Worm (Caenorhabditis elegans): ENCODE data around the gene Y39A1A.18.

Y39A1A.18 gene

ce11 chrIII:10691019-10691418 lies 3.3 kb downstream of the Y39A1A.18 start, which contains the start of gene Y39A1A.17:
Gene Y39A1A.17, minus strand, starts transcription at chrIII:10691119.
- TF ChIP-seq nfya-1 (tag; optimal IDR thresholded peaks at IDR 0.05; ENCODE audit: insufficient read depth) (no peak), fos-1 (tag; optimal IDR thresholded peaks at IDR 0.05) (no peak)

ce11 chrIII:10689057-10689456 lies 5.2 kb downstream of the Y39A1A.18 start, which contains the start of gene Y39A1A.31:
Gene Y39A1A.31, minus strand, starts transcription at chrIII:10689157.
- no peak for TF ChIP-seq unc-62 (GFP tag; optimal IDR thresholded peaks at IDR 0.05)
- TF ChIP-seq snpc-4 (tag; optimal IDR thresholded peaks at IDR 0.05): no peak
- TF ChIP-seq fkh-10 (GFP tag; optimal IDR thresholded peaks at IDR 0.05): no peak
- no peak for TF ChIP-seq nhr-28 (tag; optimal IDR thresholded peaks at IDR 0.05)
- no peak for TF ChIP-seq nhr-43 (tag; optimal IDR thresholded peaks at IDR 0.05; ENCODE audit: poor library complexity, severe bottlenecking)
- no peak for TF ChIP-seq ztf-4 (tag; optimal IDR thresholded peaks at IDR 0.05)
- TF ChIP-seq zag-1 (tag; optimal IDR thresholded peaks at IDR 0.05): no peak
- no peak for TF ChIP-seq unc-39 (tag; optimal IDR thresholded peaks at IDR 0.05)
- TF ChIP-seq lsy-12 (tag; optimal IDR thresholded peaks at IDR 0.05): no peak
- no peak for TF ChIP-seq pqm-1 (tag; optimal IDR thresholded peaks at IDR 0.05)
- TF ChIP-seq lin-15B (tag; optimal IDR thresholded peaks at IDR 0.05): no peak
- TF ChIP-seq egl-27 (tag; optimal IDR thresholded peaks at IDR 0.05): no peak
- no peak for TF ChIP-seq nhr-237 (tag; optimal IDR thresholded peaks at IDR 0.05)
- TF ChIP-seq nhr-76 (tag; optimal IDR thresholded peaks at IDR 0.05): no peak
- no peak for TF ChIP-seq nhr-11 (tag; optimal IDR thresholded peaks at IDR 0.05)
- no peak for TF ChIP-seq jun-1 (tag; optimal IDR thresholded peaks at IDR 0.05)
- no peak for TF ChIP-seq mdl-1 (tag; optimal IDR thresholded peaks at IDR 0.05)

- no peak for TF ChIP-seq lin-15B (tag; optimal IDR thresholded peaks at IDR 0.05)
- TF ChIP-seq nhr-67 (tag; optimal IDR thresholded peaks at IDR 0.05): no peak
- TF ChIP-seq elt-3 (tag; optimal IDR thresholded peaks at IDR 0.05): no peak
- no peak for TF ChIP-seq daf-12 (tag; optimal IDR thresholded peaks at IDR 0.05)
- no peak for TF ChIP-seq fkh-10 (GFP tag; optimal IDR thresholded peaks at IDR 0.05)
- no peak for TF ChIP-seq ZK546.5 (tag; optimal IDR thresholded peaks at IDR 0.05)
- TF ChIP-seq lsy-12 (tag; optimal IDR thresholded peaks at IDR 0.05): no peak
- no peak for TF ChIP-seq nhr-237 (tag; optimal IDR thresholded peaks at IDR 0.05)
- TF ChIP-seq nhr-77 (tag; optimal IDR thresholded peaks at IDR 0.05): no peak
- no peak for TF ChIP-seq nhr-23 (tag; optimal IDR thresholded peaks at IDR 0.05)
- TF ChIP-seq nhr-25 (tag; optimal IDR thresholded peaks at IDR 0.05): no peak
- TF ChIP-seq nhr-43 (tag; optimal IDR thresholded peaks at IDR 0.05; ENCODE audit: poor library complexity, severe bottlenecking): no peak
- no peak for TF ChIP-seq nfya-1 (tag; optimal IDR thresholded peaks at IDR 0.05; ENCODE audit: insufficient read depth)
- no peak for TF ChIP-seq pha-4 (tag; optimal IDR thresholded peaks at IDR 0.05)
- no peak for TF ChIP-seq nhr-12 (tag; optimal IDR thresholded peaks at IDR 0.05)
- no peak for TF ChIP-seq elt-2 (tag; optimal IDR thresholded peaks at IDR 0.05)
- TF ChIP-seq mdl-1 (tag; optimal IDR thresholded peaks at IDR 0.05): no peak
- no peak for TF ChIP-seq ceh-28 (tag; optimal IDR thresholded peaks at IDR 0.05)
- TF ChIP-seq zag-1 (tag; optimal IDR thresholded peaks at IDR 0.05): no peak
These were observed 15.3 kb downstream of the Y39A1A.18 start, which contains the start of gene Y39A1A.16 for ce11 chrIII:10678971-10679370. Gene Y39A1A.16, plus strand, starts transcription at chrIII:10679271.

ce11 chrIII:10671894-10672293 lies 22.4 kb downstream of the Y39A1A.18 start:
- TF ChIP-seq nhr-28 (tag; optimal IDR thresholded peaks at IDR 0.05) (no peak), R02D3.7 (tag; optimal IDR thresholded peaks at IDR 0.05) (no peak), ztf-11 (tag; optimal IDR thresholded peaks at IDR 0.05) (no peak), jun-1 (tag; optimal IDR thresholded peaks at IDR 0.05) (no peak), ztf-4 (tag; optimal IDR thresholded peaks at IDR 0.05) (no peak), pha-4 (tag; optimal IDR thresholded peaks at IDR 0.05) (no peak), nhr-67 (tag; optimal IDR thresholded peaks at IDR 0.05) (no peak), sea-2 (GFP tag; optimal IDR thresholded peaks at IDR 0.05) (no peak), nhr-23 (tag; optimal IDR thresholded peaks at IDR 0.05) (no peak), nhr-77 (tag; optimal IDR thresholded peaks at IDR 0.05) (no peak), nhr-237 (tag; optimal IDR thresholded peaks at IDR 0.05) (no peak), egl-27 (tag; optimal IDR thresholded peaks at IDR 0.05) (no peak), unc-39 (tag; optimal IDR thresholded peaks at IDR 0.05) (no peak), fkh-10 (GFP tag; optimal IDR thresholded peaks at IDR 0.05) (no peak), lin-15B (tag; optimal IDR thresholded peaks at IDR 0.05) (no peak), skn-1 (tag; optimal IDR thresholded peaks at IDR 0.05) (no peak), aly-2 (tag; optimal IDR thresholded peaks at IDR 0.05) (no peak), tbx-2 (tag; optimal IDR thresholded peaks at IDR 0.05) (no peak), daf-12 (tag; optimal IDR thresholded peaks at IDR 0.05) (no peak), ZK546.5 (tag; optimal IDR thresholded peaks at IDR 0.05) (no peak)
